Fruit fly (Drosophila melanogaster) whole organism, embryonic: ENCODE measurements around the gene HIP-R.

Experiments used
- B-H1 ChIP-seq: fragments of 200-800 bp; sonication (Bioruptor generic); IDR thresholded peaks from 3 replicates; pipeline ENCODE4 v1.3.6; 2022; ENCODE audit warnings: missing biosample characterization, missing genetic modification characterization
- CG11560 ChIP-seq: fragments of 200-800 bp; sonication (Bioruptor generic); IDR thresholded peaks from 3 replicates; pipeline ENCODE4 v1.3.6; 2022; ENCODE audit warnings: missing biosample characterization, missing genetic modification characterization
- CG12236 ChIP-seq: fragments of 200-800 bp; sonication (Bioruptor generic); optimal IDR thresholded peaks from 2 replicates; lab custom pipeline; 2016; ENCODE audit warnings: missing biosample characterization, missing genetic modification characterization
- CG12391 ChIP-seq: fragments of 200-800 bp; sonication (Bioruptor generic); optimal IDR thresholded peaks from 3 replicates; lab custom pipeline; 2018; ENCODE audit warnings: missing biosample characterization, mild to moderate bottlenecking, missing genetic modification characterization, moderate library complexity
- CG12744 ChIP-seq: fragments of 200-800 bp; sonication (Bioruptor generic); optimal IDR thresholded peaks from 2 replicates; lab custom pipeline; 2016; ENCODE audit warnings: missing biosample characterization, missing genetic modification characterization
- CG13624 ChIP-seq: fragments of 200-800 bp; sonication (Bioruptor generic); optimal IDR thresholded peaks from 2 replicates; lab custom pipeline; 2016; ENCODE audit warnings: missing biosample characterization, missing genetic modification characterization
- CG1602 ChIP-seq: fragments of 200-800 bp; sonication (Bioruptor generic); optimal IDR thresholded peaks from 3 replicates; lab custom pipeline; 2016; ENCODE audit warnings: missing biosample characterization, missing genetic modification characterization
- CG17568 ChIP-seq: fragments of 200-800 bp; sonication (Bioruptor generic); optimal IDR thresholded peaks from 2 replicates; lab custom pipeline; 2018; ENCODE audit warnings: missing biosample characterization, mild to moderate bottlenecking, missing genetic modification characterization, moderate library complexity
- CG18619 ChIP-seq: fragments of 200-800 bp; sonication (Bioruptor generic); optimal IDR thresholded peaks from 3 replicates; lab custom pipeline; 2017; ENCODE audit warnings: missing biosample characterization, mild to moderate bottlenecking, missing genetic modification characterization
- CG18764 ChIP-seq: fragments of 200-800 bp; sonication (Bioruptor generic); optimal IDR thresholded peaks from 3 replicates; lab custom pipeline; 2016; ENCODE audit warnings: missing biosample characterization, missing genetic modification characterization
- CG2678 ChIP-seq: fragments of 200-800 bp; sonication (Bioruptor generic); optimal IDR thresholded peaks from 3 replicates; lab custom pipeline; 2019; ENCODE audit warnings: missing biosample characterization, mild to moderate bottlenecking, missing genetic modification characterization, moderate library complexity
- CG30403 ChIP-seq: fragments of 200-800 bp; sonication (Bioruptor generic); optimal IDR thresholded peaks from 3 replicates; lab custom pipeline; 2016; ENCODE audit warnings: missing biosample characterization, missing genetic modification characterization
- CG33557 ChIP-seq: fragments of 200-800 bp; sonication (Bioruptor generic); optimal IDR thresholded peaks from 2 replicates; lab custom pipeline; 2019; ENCODE audit warnings: missing biosample characterization, mild to moderate bottlenecking, missing genetic modification characterization, moderate library complexity
- CG4424 ChIP-seq: fragments of 200-800 bp; sonication (Bioruptor generic); optimal IDR thresholded peaks from 3 replicates; lab custom pipeline; 2016; ENCODE audit warnings: missing biosample characterization, missing genetic modification characterization
- CG4730 ChIP-seq: fragments of 200-800 bp; sonication (Bioruptor generic); IDR thresholded peaks from 2 replicates; pipeline ENCODE4 v1.3.6; 2022; ENCODE audit warnings: missing biosample characterization, missing genetic modification characterization
- CG6765 ChIP-seq: fragments of 200-800 bp; sonication (Bioruptor generic); optimal IDR thresholded peaks from 3 replicates; lab custom pipeline; 2017; ENCODE audit warnings: missing biosample characterization, mild to moderate bottlenecking, missing genetic modification characterization
- CG6813 ChIP-seq: fragments of 200-800 bp; sonication (Bioruptor generic); optimal IDR thresholded peaks from 2 replicates; lab custom pipeline; 2017; ENCODE audit warnings: missing biosample characterization, missing genetic modification characterization, mild to moderate bottlenecking, moderate library complexity, missing genetic modification reagents
- CG7357 ChIP-seq: fragments of 200-800 bp; sonication (Bioruptor generic); IDR thresholded peaks from 3 replicates; pipeline ENCODE4 v1.3.6; 2022; ENCODE audit warnings: missing biosample characterization, missing genetic modification characterization
- CG8290 ChIP-seq, 3 experiments: fragments of 200-800 bp; sonication (Bioruptor generic); optimal IDR thresholded peaks; 2 replicates each; lab custom pipeline; 2016 to 2019; ENCODE audit warnings: missing biosample characterization in 3 of 3, missing genetic modification characterization in 3 of 3, mild to moderate bottlenecking in 2 of 3, moderate library complexity in 1 of 3
- CG8478 ChIP-seq: fragments of >200 bp; optimal IDR thresholded peaks from 2 replicates; lab custom pipeline; 2018
- CG9876 ChIP-seq: fragments of 200-800 bp; sonication (Bioruptor generic); optimal IDR thresholded peaks from 2 replicates; lab custom pipeline; 2016; ENCODE audit warnings: missing biosample characterization, missing genetic modification characterization
- CG9932 ChIP-seq: fragments of 200-800 bp; sonication (Bioruptor generic); IDR thresholded peaks from 2 replicates; pipeline ENCODE4 v1.3.6; 2022; ENCODE audit warnings: missing biosample characterization, missing genetic modification characterization
- Dref ChIP-seq: fragments of 200-800 bp; sonication (Bioruptor generic); IDR thresholded peaks from 2 replicates; pipeline ENCODE4 v1.3.6; 2022; ENCODE audit warnings: missing biosample characterization, missing genetic modification characterization
- H15 ChIP-seq: fragments of 200-800 bp; sonication (Bioruptor generic); IDR thresholded peaks from 3 replicates; pipeline ENCODE4 v1.3.6; 2022; ENCODE audit warnings: missing biosample characterization, missing genetic modification characterization
- Hr39 ChIP-seq: fragments of >200 bp; optimal IDR thresholded peaks from 2 replicates; lab custom pipeline; 2017
- MTF-1 ChIP-seq: fragments of 200-800 bp; sonication (Bioruptor generic); optimal IDR thresholded peaks from 2 replicates; lab custom pipeline; 2018; ENCODE audit warnings: missing biosample characterization, mild to moderate bottlenecking, missing genetic modification characterization, borderline replicate concordance
- NK7.1 ChIP-seq: fragments of 200-800 bp; sonication (Bioruptor generic); optimal IDR thresholded peaks from 3 replicates; lab custom pipeline; 2016; ENCODE audit warnings: missing biosample characterization, missing genetic modification characterization
- Neu2 ChIP-seq: fragments of 200-800 bp; sonication (Bioruptor generic); optimal IDR thresholded peaks from 3 replicates; lab custom pipeline; 2016; ENCODE audit warnings: missing biosample characterization, missing genetic modification characterization, borderline replicate concordance
- NfI ChIP-seq: fragments of 200-800 bp; sonication (Bioruptor generic); optimal IDR thresholded peaks from 3 replicates; lab custom pipeline; 2018; ENCODE audit warnings: missing biosample characterization, mild to moderate bottlenecking, missing genetic modification characterization, moderate library complexity
- Oli ChIP-seq: fragments of 200-800 bp; sonication (Bioruptor generic); optimal IDR thresholded peaks from 2 replicates; lab custom pipeline; 2018; ENCODE audit warnings: missing biosample characterization, mild to moderate bottlenecking, missing genetic modification characterization, moderate library complexity
- Pdp1 ChIP-seq, 2 experiments: fragments of 200-800 bp; sonication (Bioruptor generic); optimal IDR thresholded peaks; 3 replicates each; lab custom pipeline; 2016; ENCODE audit warnings: missing biosample characterization in 2 of 2, missing genetic modification characterization in 2 of 2, mild to moderate bottlenecking in 1 of 2, moderate library complexity in 1 of 2
- ap ChIP-seq: fragments of 200-800 bp; sonication (Bioruptor generic); IDR thresholded peaks from 2 replicates; pipeline ENCODE4 v1.3.6; 2022; ENCODE audit warnings: missing biosample characterization, missing genetic modification characterization
- ase ChIP-seq: fragments of 200-800 bp; sonication (Bioruptor generic); IDR thresholded peaks from 3 replicates; pipeline ENCODE4 v1.3.6; 2022; ENCODE audit warnings: missing biosample characterization, missing genetic modification characterization
- bbx ChIP-seq: fragments of 200-800 bp; sonication (Bioruptor generic); IDR thresholded peaks from 2 replicates; pipeline ENCODE4 v1.3.6; 2022; ENCODE audit warnings: missing biosample characterization, missing genetic modification characterization; ENCODE audit not compliant: partially characterized antibody
- btn ChIP-seq: fragments of 200-800 bp; sonication (Bioruptor generic); optimal IDR thresholded peaks from 2 replicates; lab custom pipeline; 2016; ENCODE audit warnings: missing biosample characterization, missing genetic modification characterization
- crol ChIP-seq: fragments of 200-800 bp; sonication (Bioruptor generic); IDR thresholded peaks from 2 replicates; pipeline ENCODE4 v1.3.6; 2022; ENCODE audit warnings: missing biosample characterization, missing genetic modification characterization
- crp ChIP-seq, 2 experiments: fragments of 200-800 bp; sonication (Bioruptor generic); optimal IDR thresholded peaks; 2 replicates in 1 of 2; 3 replicates in 1 of 2; lab custom pipeline; 2017; ENCODE audit warnings: missing biosample characterization in 2 of 2, missing genetic modification characterization in 2 of 2, mild to moderate bottlenecking in 1 of 2, moderate library complexity in 1 of 2
- fu2 ChIP-seq: fragments of 200-800 bp; sonication (Bioruptor generic); optimal IDR thresholded peaks from 2 replicates; lab custom pipeline; 2016; ENCODE audit warnings: missing biosample characterization, missing genetic modification characterization
- gfzf ChIP-seq: fragments of 200-800 bp; sonication (Bioruptor generic); optimal IDR thresholded peaks from 2 replicates; lab custom pipeline; 2016; ENCODE audit warnings: missing biosample characterization, mild to moderate bottlenecking, missing genetic modification characterization, moderate library complexity
- gt ChIP-seq: fragments of 200-800 bp; sonication (Bioruptor generic); IDR thresholded peaks from 2 replicates; pipeline ENCODE4 v1.3.6; 2022; ENCODE audit warnings: missing biosample characterization, missing genetic modification characterization
- nerfin-1 ChIP-seq: fragments of 200-800 bp; sonication (Bioruptor generic); optimal IDR thresholded peaks from 3 replicates; lab custom pipeline; 2019; ENCODE audit warnings: missing biosample characterization, mild to moderate bottlenecking, missing genetic modification characterization, moderate library complexity
- pb ChIP-seq: fragments of 200-800 bp; sonication (Bioruptor generic); optimal IDR thresholded peaks from 3 replicates; lab custom pipeline; 2016; ENCODE audit warnings: missing biosample characterization, missing genetic modification characterization
- run ChIP-seq: fragments of 200-800 bp; sonication (Bioruptor generic); optimal IDR thresholded peaks from 3 replicates; lab custom pipeline; 2018; ENCODE audit warnings: missing biosample characterization, mild to moderate bottlenecking, missing genetic modification characterization
- ssp ChIP-seq: fragments of 200-800 bp; sonication (Bioruptor generic); IDR thresholded peaks from 2 replicates; pipeline ENCODE4 v1.3.6; 2022; ENCODE audit warnings: missing biosample characterization, missing genetic modification characterization
- stc ChIP-seq: fragments of 200-800 bp; sonication (Bioruptor generic); IDR thresholded peaks from 2 replicates; pipeline ENCODE4 v1.3.6; 2022; ENCODE audit warnings: missing biosample characterization, missing genetic modification characterization
- tgo ChIP-seq: fragments of 200-800 bp; sonication (Bioruptor generic); IDR thresholded peaks from 3 replicates; pipeline ENCODE4 v1.3.6; 2022; ENCODE audit warnings: missing biosample characterization, missing genetic modification characterization
- tup ChIP-seq: fragments of 200-800 bp; sonication (Bioruptor generic); optimal IDR thresholded peaks from 2 replicates; lab custom pipeline; 2016; ENCODE audit warnings: missing biosample characterization, mild to moderate bottlenecking, missing genetic modification characterization, moderate library complexity
- vvl ChIP-seq: fragments of 200-800 bp; sonication (Bioruptor generic); IDR thresholded peaks from 2 replicates; pipeline ENCODE4 v1.3.6; 2022; ENCODE audit warnings: missing biosample characterization, missing genetic modification characterization
- yki ChIP-seq: fragments of >200 bp; optimal IDR thresholded peaks from 3 replicates; lab custom pipeline; 2018

The HIP-R gene

dm6 chrX:3743005-3743890, 46.5 kb upstream of the HIP-R start (continued):
- TF ChIP-seq CG33557 (GFP tag; lab: Kevin White, UChicago) = no peak
- TF ChIP-seq CG12391 (tag; lab: Kevin White, UChicago) = peak; percentile 87
- TF ChIP-seq CG13624 (GFP tag; lab: Kevin White, UChicago) = peak; percentile 84
- TF ChIP-seq fu2 (GFP tag; lab: Kevin White, UChicago) = peak; percentile 79
- TF ChIP-seq H15 (GFP tag; lab: Robert Waterston, UW) = peak; percentile 75
- peak; percentile 65 for TF ChIP-seq run (tag; lab: Kevin White, UChicago)
- peak; percentile 66 for TF ChIP-seq CG17568 (GFP tag; lab: Kevin White, UChicago)
- no peak for TF ChIP-seq CG8478 (lab: Kevin White, UChicago)
- TF ChIP-seq gfzf (GFP tag; lab: Kevin White, UChicago) = no peak
- TF ChIP-seq CG4730 (GFP tag; lab: Robert Waterston, UW) = peak; percentile 85
- peak; percentile 51; the same call in 1 of the 2 replicates for TF ChIP-seq ssp
- no peak for TF ChIP-seq yki (lab: Kevin White, UChicago)
- peak; percentile 87 for TF ChIP-seq tgo
- TF ChIP-seq MTF-1 (GFP tag; lab: Kevin White, UChicago) = peak; percentile 63
- no peak for TF ChIP-seq Dref (GFP tag; lab: Robert Waterston, UW)
- TF ChIP-seq CG6765 (GFP tag; lab: Kevin White, UChicago) = peak; percentile 38
- peak; percentile 65 for TF ChIP-seq Neu2 (GFP tag; lab: Kevin White, UChicago)
- peak; percentile 70 for TF ChIP-seq CG9876
- TF ChIP-seq CG2678 (tag; lab: Kevin White, UChicago) = peak; percentile 91
- TF ChIP-seq gt (GFP tag; lab: Robert Waterston, UW) = 0 out of 2 replicates have a peak, but pooled peaks have one; percentile 18
- peak; percentile 80 for TF ChIP-seq CG30403 (GFP tag; lab: Kevin White, UChicago)
- TF ChIP-seq CG11560 (tag; lab: Robert Waterston, UW) = peak; percentile 27; the same call in 2 of the 3 replicates
- peak; percentile 31 for TF ChIP-seq nerfin-1
- TF ChIP-seq pb = peak; percentile 66
- TF ChIP-seq stc (GFP tag; lab: Robert Waterston, UW) = peak; percentile 88
- peak; percentile 64; the same call in 2 of the 3 replicates for TF ChIP-seq ase (GFP tag; lab: Robert Waterston, UW)
- TF ChIP-seq CG18764 (GFP tag; lab: Kevin White, UChicago) = peak; percentile 55
- TF ChIP-seq CG8290 (GFP tag; optimal IDR thresholded peaks at IDR 0.05; lab: Kevin White, UChicago) = no peak
- peak in 1 of 2 experiments; percentile 95 for TF ChIP-seq CG8290 (tag; optimal IDR thresholded peaks at IDR 0.05; lab: Kevin White, UChicago)
- TF ChIP-seq vvl (GFP tag; lab: Robert Waterston, UW) = peak; percentile 79
- peak; percentile 41 for TF ChIP-seq tup (GFP tag; lab: Kevin White, UChicago)
- peak; percentile 56 for TF ChIP-seq CG12236 (GFP tag; lab: Kevin White, UChicago)
- peak; percentile 68 for TF ChIP-seq CG1602 (GFP tag; lab: Kevin White, UChicago)
- peak; percentile 77 for TF ChIP-seq CG7357 (GFP tag; lab: Robert Waterston, UW)
- peak; percentile 70 for TF ChIP-seq B-H1
- peak; percentile 81 for TF ChIP-seq NfI (GFP tag; lab: Kevin White, UChicago)
- peak; percentile 73 for TF ChIP-seq CG18619 (GFP tag; lab: Kevin White, UChicago)
- TF ChIP-seq crp (GFP tag; optimal IDR thresholded peaks at IDR 0.05; lab: Kevin White, UChicago) = no peak
- peak; percentile 69 for TF ChIP-seq CG12744 (GFP tag; lab: Kevin White, UChicago)
- peak; percentile 35; the same call in 1 of the 2 replicates for TF ChIP-seq bbx
- TF ChIP-seq Pdp1 (GFP tag; optimal IDR thresholded peaks at IDR 0.05; lab: Kevin White, UChicago) = peak; percentile 66 to 80
- TF ChIP-seq CG6813 (GFP tag; lab: Kevin White, UChicago) = peak; percentile 64
- TF ChIP-seq ap (GFP tag; lab: Robert Waterston, UW) = peak; percentile 73
- TF ChIP-seq CG9932 (GFP tag; lab: Robert Waterston, UW) = peak; percentile 63
- TF ChIP-seq CG4424 (GFP tag; lab: Kevin White, UChicago) = peak; percentile 69
- peak; percentile 78 for TF ChIP-seq NK7.1 (GFP tag; lab: Kevin White, UChicago)
- peak; percentile 74 for TF ChIP-seq btn (GFP tag; lab: Kevin White, UChicago)
- peak; percentile 89 for TF ChIP-seq Oli (tag; lab: Kevin White, UChicago)
- TF ChIP-seq crol (GFP tag; lab: Robert Waterston, UW) = peak; percentile 95
- TF ChIP-seq Hr39 (lab: Kevin White, UChicago) = no peak
